Worm (Caenorhabditis elegans): ENCODE results near the gene mdt-29.

DNA sequence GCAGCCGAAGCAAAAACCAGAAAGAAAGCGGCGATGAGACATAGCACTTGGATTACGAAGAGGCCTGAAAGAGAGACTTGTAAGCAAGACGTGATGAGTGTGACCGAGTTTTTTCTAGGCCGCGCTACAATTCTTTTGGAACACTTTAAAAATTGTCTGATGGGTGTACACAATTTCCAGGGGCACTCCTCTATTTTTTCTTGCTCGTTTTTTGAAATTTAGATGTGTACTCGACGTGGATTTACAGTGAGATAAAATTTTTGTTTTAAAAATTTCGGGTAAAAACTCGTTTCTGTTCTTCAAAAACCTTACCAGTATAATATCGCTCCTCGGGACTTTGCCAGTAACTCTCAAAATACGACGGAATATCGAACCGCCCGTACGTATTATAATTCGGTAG is 43.2 kb upstream of the mdt-29 start:
- no peak for TF ChIP-seq W03F9.2 (tag; optimal IDR thresholded peaks at IDR 0.05)
- no peak for TF ChIP-seq dao-5 (tag; optimal IDR thresholded peaks at IDR 0.05)
- no peak for TF ChIP-seq him-1 (tag; optimal IDR thresholded peaks at IDR 0.05)

Measured in whole organism, L4/young adult.